Fruit fly (Drosophila melanogaster) Kc167 (cell line): ENCODE data around the gene jvl.

Source experiments
- Myc ChIP-seq: fragments of >200 bp; optimal IDR thresholded peaks from 2 replicates; lab custom pipeline; 2017; ENCODE audit warnings: missing external identifiers
- Sin3A ChIP-seq: fragments of >200 bp; optimal IDR thresholded peaks from 2 replicates; lab custom pipeline; 2018; ENCODE audit warnings: missing external identifiers
- h ChIP-seq: fragments of >200 bp; optimal IDR thresholded peaks from 3 replicates; lab custom pipeline; 2018; ENCODE audit warnings: missing external identifiers
- insv ChIP-seq: fragments of >200 bp; optimal IDR thresholded peaks from 3 replicates; lab custom pipeline; 2018; ENCODE audit warnings: missing external identifiers
- psq ChIP-seq: fragments of >200 bp; optimal IDR thresholded peaks from 2 replicates; lab custom pipeline; 2017; ENCODE audit warnings: missing external identifiers
- ttk ChIP-seq: sonication (Bioruptor generic); optimal IDR thresholded peaks from 2 replicates; lab custom pipeline; 2017; ENCODE audit warnings: missing external identifiers

jvl gene

dm6 chr3R:14779733-14780278 lies 38.4 kb downstream of the jvl start:
- TF ChIP-seq insv (lab: Kevin White, UChicago) (no peak), Myc (lab: Kevin White, UChicago) (no peak), Sin3A (no peak), psq (no peak), ttk (lab: Kevin White, UChicago) (no peak), h (lab: Kevin White, UChicago) (no peak)

- TF ChIP-seq Myc (lab: Kevin White, UChicago): no peak
- TF ChIP-seq insv (lab: Kevin White, UChicago): no peak
- TF ChIP-seq psq: no peak
- TF ChIP-seq h (lab: Kevin White, UChicago): no peak
- no peak for TF ChIP-seq ttk (lab: Kevin White, UChicago)
- no peak for TF ChIP-seq Sin3A
These were observed 39.4 kb downstream of the jvl start for dm6 chr3R:14780747-14781146.

- TF ChIP-seq psq: no peak
- TF ChIP-seq h (lab: Kevin White, UChicago): no peak
- TF ChIP-seq insv (lab: Kevin White, UChicago): no peak
- no peak for TF ChIP-seq ttk (lab: Kevin White, UChicago)
- no peak for TF ChIP-seq Myc (lab: Kevin White, UChicago)
- TF ChIP-seq Sin3A: no peak
These were observed 44.0 kb downstream of the jvl start for dm6 chr3R:14785335-14785734.

- TF ChIP-seq ttk (lab: Kevin White, UChicago) (no peak), insv (lab: Kevin White, UChicago) (no peak), Sin3A (no peak), h (lab: Kevin White, UChicago) (no peak)
These were observed 45.3 kb downstream of the jvl start for dm6 chr3R:14786669-14787068.

- TF ChIP-seq ttk (lab: Kevin White, UChicago) (no peak), insv (lab: Kevin White, UChicago) (no peak), psq (no peak), Sin3A (no peak), Myc (lab: Kevin White, UChicago) (no peak), h (lab: Kevin White, UChicago) (no peak)
These were observed 54.9 kb downstream of the jvl start, which contains the start of gene CG14855 for dm6 chr3R:14796294-14796693. TSS of gene CG14855 (plus strand) at chr3R:14796305.

- TF ChIP-seq ttk (lab: Kevin White, UChicago): no peak
- TF ChIP-seq Sin3A: no peak
These were observed 57.4 kb downstream of the jvl start, which contains the start of gene CG14856 for dm6 chr3R:14798626-14799258. TSS of gene CG14856 (plus strand) at chr3R:14798986.

- no peak for TF ChIP-seq Sin3A
- no peak for TF ChIP-seq h (lab: Kevin White, UChicago)
- TF ChIP-seq Myc (lab: Kevin White, UChicago): no peak
- TF ChIP-seq psq: no peak
- no peak for TF ChIP-seq insv (lab: Kevin White, UChicago)
- no peak for TF ChIP-seq ttk (lab: Kevin White, UChicago)
These were observed 60.0 kb downstream of the jvl start, which contains the start of gene CG14857 for dm6 chr3R:14801407-14801806. TSS of gene CG14857 (plus strand) at chr3R:14801773.

dm6 chr3R:14810703-14811102 lies 69.3 kb downstream of the jvl start:
- TF ChIP-seq Sin3A (no peak), Myc (lab: Kevin White, UChicago) (no peak), psq (no peak), h (lab: Kevin White, UChicago) (no peak), insv (lab: Kevin White, UChicago) (no peak), ttk (lab: Kevin White, UChicago) (no peak)

- TF ChIP-seq ttk (lab: Kevin White, UChicago) (no peak), insv (lab: Kevin White, UChicago) (no peak), psq (no peak), Myc (lab: Kevin White, UChicago) (no peak), Sin3A (no peak), h (lab: Kevin White, UChicago) (no peak)
These were observed 76.4 kb downstream of the jvl start for dm6 chr3R:14817721-14818215.

dm6 chr3R:14819711-14820153 lies 78.3 kb downstream of the jvl start:
- TF ChIP-seq Sin3A: no peak
- no peak for TF ChIP-seq Myc (lab: Kevin White, UChicago)
- no peak for TF ChIP-seq psq
- TF ChIP-seq h (lab: Kevin White, UChicago): no peak
- no peak for TF ChIP-seq ttk (lab: Kevin White, UChicago)
- no peak for TF ChIP-seq insv (lab: Kevin White, UChicago)

dm6 chr3R:14821175-14821574 lies 79.8 kb downstream of the jvl start:
- no peak for TF ChIP-seq Myc (lab: Kevin White, UChicago)
- TF ChIP-seq psq: no peak
- TF ChIP-seq Sin3A: no peak
- no peak for TF ChIP-seq insv (lab: Kevin White, UChicago)
- TF ChIP-seq h (lab: Kevin White, UChicago): no peak
- TF ChIP-seq ttk (lab: Kevin White, UChicago): no peak

- TF ChIP-seq psq (no peak), Myc (lab: Kevin White, UChicago) (no peak), insv (lab: Kevin White, UChicago) (no peak), Sin3A (no peak), h (lab: Kevin White, UChicago) (no peak), ttk (lab: Kevin White, UChicago) (no peak)
These were observed 81.6 kb downstream of the jvl start for dm6 chr3R:14822954-14823353.
